Fruit fly (Drosophila melanogaster): ENCODE measurements around the gene daw.
A peak's percentile ranks its signal among the peaks of the same experiment; 100 is the strongest.

The daw gene

dm6 chr2L:2769476-2770185 lies 35.4 kb upstream of the daw start, which contains the start of the genes colt and HINT1 (continued):
- TF ChIP-seq Hr78 (GFP tag; optimal IDR thresholded peaks at IDR 0.05) (peak in 1 of 2 experiments; percentile 9), CTCF (GFP tag; optimal IDR thresholded peaks at IDR 0.05) (peak; percentile 54), Ravus (GFP tag; IDR thresholded peaks at IDR 0.05) (no peak), Meics (GFP tag; optimal IDR thresholded peaks at IDR 0.05) (peak; percentile 28), croc (GFP tag; conservative IDR thresholded peaks at IDR 0.05) (no peak), CG12942 (GFP tag; optimal IDR thresholded peaks at IDR 0.05) (no peak), CG32532 (GFP tag; IDR thresholded peaks at IDR 0.05) (peak; percentile 48; the same call in 1 of the 2 replicates), pho (GFP tag; optimal IDR thresholded peaks at IDR 0.05) (peak; percentile 18), mirr (GFP tag; optimal IDR thresholded peaks at IDR 0.05) (peak; percentile 41), slp2 (GFP tag; optimal IDR thresholded peaks at IDR 0.05) (no peak)

dm6 chr2L:2771676-2772075 lies 33.4 kb upstream of the daw start, which contains the start of gene CG15399:
Gene CG15399, minus strand, starts transcription at chr2L:2771776.
- TF ChIP-seq CG18262 (tag; optimal IDR thresholded peaks at IDR 0.05) (no peak), CG11085 (GFP tag; IDR thresholded peaks at IDR 0.05) (no peak), luna (GFP tag; optimal IDR thresholded peaks at IDR 0.05) (no peak), D19A (tag; optimal IDR thresholded peaks at IDR 0.05) (no peak), gt (GFP tag; IDR thresholded peaks at IDR 0.05) (no peak), CG16815 (GFP tag; optimal IDR thresholded peaks at IDR 0.05) (no peak), Dek (tag; optimal IDR thresholded peaks at IDR 0.05) (no peak), pita (GFP tag; optimal IDR thresholded peaks at IDR 0.05) (no peak), CG31441 (GFP tag; IDR thresholded peaks at IDR 0.05) (no peak), CG18476 (GFP tag; optimal IDR thresholded peaks at IDR 0.05) (no peak), her (GFP tag; optimal IDR thresholded peaks at IDR 0.05) (no peak), CG17359 (tag; optimal IDR thresholded peaks at IDR 0.05) (no peak)

- TF ChIP-seq CG17186 (GFP tag; optimal IDR thresholded peaks at IDR 0.05) (no peak), odd (GFP tag; optimal IDR thresholded peaks at IDR 0.05) (no peak), p53 (GFP tag; optimal IDR thresholded peaks at IDR 0.05) (no peak), CTCF (GFP tag; optimal IDR thresholded peaks at IDR 0.05) (no peak), CG8290 (GFP tag; optimal IDR thresholded peaks at IDR 0.05) (peak; percentile 97), CG8290 (tag; optimal IDR thresholded peaks at IDR 0.05) (peak in 1 of 2 experiments; percentile 91), CG17612 (GFP tag; IDR thresholded peaks at IDR 0.05) (peak; percentile 88), CG33557 (GFP tag; optimal IDR thresholded peaks at IDR 0.05) (no peak), vnd (GFP tag; IDR thresholded peaks at IDR 0.05; ENCODE audit: partially characterized antibody) (0 out of 3 replicates have a peak, but pooled peaks have one; percentile 18)
Observed at dm6 chr2L:2782790-2783189, 22.3 kb upstream of the daw start.

- TF ChIP-seq Trl (optimal IDR thresholded peaks at IDR 0.05) (peak; percentile 45 to 79), Trl (GFP tag; optimal IDR thresholded peaks at IDR 0.05) (no peak), ewg (GFP tag; optimal IDR thresholded peaks at IDR 0.05) (peak; percentile 38), Hand (GFP tag; optimal IDR thresholded peaks at IDR 0.05) (no peak), CG13894 (tag; optimal IDR thresholded peaks at IDR 0.05) (peak; percentile 98), CG13123 (GFP tag; optimal IDR thresholded peaks at IDR 0.05) (no peak)
Observed at dm6 chr2L:2797186-2797585, 7.9 kb upstream of the daw start.

Measured in whole organism, embryonic.